Worm (Caenorhabditis elegans) whole organism, late embryonic: ENCODE results near the gene srx-80.

Source experiments
- F13H6.1 ChIP-seq: sonication (generic microtip); optimal IDR thresholded peaks from 2 replicates; lab custom pipeline; 2016; ENCODE audit warnings: missing genetic modification characterization, missing compliant biosample characterization
- ceh-45 ChIP-seq: fragments of 200-800 bp; sonication (Bioruptor generic); IDR thresholded peaks from 2 replicates; pipeline ENCODE4 v1.3.6; 2022; ENCODE audit warnings: missing genetic modification reagents, missing genetic modification characterization, missing compliant biosample characterization
- elt-4 ChIP-seq: sonication (generic microtip); optimal IDR thresholded peaks from 2 replicates; lab custom pipeline; 2016; ENCODE audit warnings: missing genetic modification characterization, missing compliant biosample characterization
- hlh-30 ChIP-seq: sonication (generic microtip); optimal IDR thresholded peaks from 2 replicates; lab custom pipeline; 2017; ENCODE audit warnings: antibody characterized with exemption, missing genetic modification characterization, missing compliant biosample characterization; ENCODE audit not compliant: insufficient read depth
- hlh-8 ChIP-seq: sonication (generic microtip); optimal IDR thresholded peaks from 2 replicates; lab custom pipeline; 2016; ENCODE audit warnings: missing genotype, missing genetic modification characterization, missing compliant biosample characterization
- nhr-11 ChIP-seq: fragments of 150-350 bp; optimal IDR thresholded peaks from 2 replicates; lab custom pipeline; 2014; ENCODE audit warnings: missing biosample characterization, missing genetic modification characterization
- pha-2 ChIP-seq: sonication (generic microtip); optimal IDR thresholded peaks from 2 replicates; lab custom pipeline; 2017; ENCODE audit warnings: mild to moderate bottlenecking, missing genetic modification characterization, missing compliant biosample characterization
- pha-4 ChIP-seq: fragments of 150-350 bp; optimal IDR thresholded peaks from 2 replicates; lab custom pipeline; 2018; ENCODE audit warnings: missing biosample characterization, missing genetic modification reagents, missing genetic modification characterization
- pqm-1 ChIP-seq: sonication (generic microtip); optimal IDR thresholded peaks from 2 replicates; lab custom pipeline; 2016; ENCODE audit warnings: missing genetic modification characterization, missing compliant biosample characterization
- rnt-1 ChIP-seq: sonication (generic microtip); optimal IDR thresholded peaks from 2 replicates; lab custom pipeline; 2016; ENCODE audit warnings: missing genetic modification characterization, missing compliant biosample characterization
- unc-42 ChIP-seq: sonication (generic microtip); optimal IDR thresholded peaks from 2 replicates; lab custom pipeline; 2016; ENCODE audit warnings: missing genotype, missing genetic modification characterization, missing compliant biosample characterization

ce11 chrV:11637191-11637590 is 43.7 kb downstream of the srx-80 start, which contains the start of gene sipa-1:
- TF ChIP-seq unc-42 (tag; lab: Kevin White, UChicago) = no peak
- no peak for TF ChIP-seq hlh-8 (tag; lab: Kevin White, UChicago)
- no peak for TF ChIP-seq nhr-11
- TF ChIP-seq elt-4 (tag; lab: Kevin White, UChicago) = no peak
- no peak for TF ChIP-seq F13H6.1
- TF ChIP-seq pha-2 = no peak
- no peak for TF ChIP-seq hlh-30
- no peak for TF ChIP-seq pqm-1 (tag; lab: Kevin White, UChicago)
- no peak for TF ChIP-seq ceh-45 (GFP tag; lab: Robert Waterston, UW)
- TF ChIP-seq pha-4 (tag; lab: Kevin White, UChicago) = no peak
- TF ChIP-seq rnt-1 = no peak
